Worm (Caenorhabditis elegans) whole organism, L4 larva: Measurements from ENCODE around the gene tceb-3.

Experiments
- aly-2 ChIP-seq: sonication (generic microtip); optimal IDR thresholded peaks from 2 replicates; lab custom pipeline; 2018; ENCODE audit warnings: missing biosample characterization, missing genetic modification characterization
- ama-1 ChIP-seq: fragments of 150-350 bp; optimal IDR thresholded peaks from 2 replicates; lab custom pipeline; 2014; ENCODE audit warnings: inconsistent platforms, mixed read lengths
- ces-1 ChIP-seq: fragments of 150-350 bp; sonication (generic microtip); optimal IDR thresholded peaks from 4 replicates; lab custom pipeline; 2014; ENCODE audit warnings: missing biosample characterization, missing genetic modification reagents, missing genetic modification characterization
- nhr-237 ChIP-seq: sonication (generic microtip); optimal IDR thresholded peaks from 2 replicates; lab custom pipeline; 2017; ENCODE audit warnings: missing biosample characterization, missing genetic modification characterization
- skn-1 ChIP-seq: fragments of 150-350 bp; optimal IDR thresholded peaks from 2 replicates; lab custom pipeline; 2014; ENCODE audit warnings: missing biosample characterization, missing genetic modification characterization

ce11 chrII:10930678-10931650, 16.3 kb downstream of the tceb-3 start:
- TF ChIP-seq ama-1 (peak; percentile 62), ces-1 (GFP tag; lab: Kevin White, UChicago) (no peak), nhr-237 (no peak), skn-1 (no peak), aly-2 (tag; lab: Kevin White, UChicago) (no peak)
